Fruit fly (Drosophila melanogaster) whole organism, embryonic: ENCODE results near the gene CG10845.

Source experiments
- CG14710 ChIP-seq: fragments of 200-800 bp; sonication (Bioruptor generic); optimal IDR thresholded peaks from 3 replicates; lab custom pipeline; 2019; ENCODE audit warnings: missing biosample characterization, mild to moderate bottlenecking, missing genetic modification characterization, moderate library complexity
- CG17186 ChIP-seq: fragments of 200-800 bp; sonication (Bioruptor generic); optimal IDR thresholded peaks from 3 replicates; lab custom pipeline; 2017; ENCODE audit warnings: missing biosample characterization, missing genetic modification reagents, missing genetic modification characterization
- CG33557 ChIP-seq: fragments of 200-800 bp; sonication (Bioruptor generic); optimal IDR thresholded peaks from 2 replicates; lab custom pipeline; 2019; ENCODE audit warnings: missing biosample characterization, mild to moderate bottlenecking, missing genetic modification characterization, moderate library complexity
- mirr ChIP-seq: fragments of 200-800 bp; sonication (Bioruptor generic); optimal IDR thresholded peaks from 3 replicates; lab custom pipeline; 2018; ENCODE audit warnings: missing biosample characterization, mild to moderate bottlenecking, missing genetic modification characterization
- pzg ChIP-seq: fragments of 200-800 bp; sonication (Bioruptor generic); optimal IDR thresholded peaks from 3 replicates; lab custom pipeline; 2018; ENCODE audit warnings: missing biosample characterization, mild to moderate bottlenecking, missing genetic modification characterization, moderate library complexity
- tx ChIP-seq: fragments of 200-800 bp; sonication (Bioruptor generic); optimal IDR thresholded peaks from 2 replicates; lab custom pipeline; 2016; ENCODE audit warnings: missing biosample characterization, missing genetic modification characterization

DNA sequence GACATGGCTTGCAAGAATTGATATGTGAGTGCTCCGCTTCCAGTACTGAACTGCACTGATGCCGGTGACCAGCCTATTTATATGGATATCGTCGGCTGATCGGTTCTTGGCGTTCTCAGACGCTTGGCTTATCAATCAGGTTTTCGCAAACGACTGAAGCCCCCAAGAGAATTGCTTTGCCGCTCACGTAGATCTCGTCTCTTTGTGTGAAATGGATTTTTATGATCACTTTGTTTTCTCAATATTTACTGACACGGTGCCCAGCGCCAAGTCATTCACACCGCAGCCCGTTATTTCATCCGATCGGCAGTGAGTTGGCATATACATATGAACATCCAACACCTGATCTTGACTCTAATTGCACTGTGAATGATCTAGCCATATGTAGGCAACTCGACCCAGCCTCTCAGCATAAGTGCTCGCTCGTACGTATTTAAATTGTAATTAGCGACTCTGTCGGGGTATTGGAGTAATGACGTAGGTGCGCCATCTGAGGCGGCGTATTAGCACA lies 40.5 kb upstream of the CG10845 start, which contains the start of gene CG13639:
- TF ChIP-seq CG14710 (no peak), CG33557 (GFP tag; lab: Kevin White, UChicago) (no peak), pzg (GFP tag; lab: Kevin White, UChicago) (no peak), mirr (GFP tag; lab: Kevin White, UChicago) (no peak), tx (GFP tag; lab: Kevin White, UChicago) (no peak), CG17186 (GFP tag; lab: Kevin White, UChicago) (no peak)
